Worm (Caenorhabditis elegans) whole organism, L1 larva: Measurements from ENCODE around the gene T07D3.2.
A peak's percentile ranks its signal among the peaks of the same experiment; 100 is the strongest.
"Not testable (repeated sequence)": the region's sequence is repeated elsewhere in the genome, so short reads cannot be mapped to it uniquely, and the experiment has no call there.

Experiments
- C34B4.2 ChIP-seq: sonication (generic microtip); optimal IDR thresholded peaks from 2 replicates; lab custom pipeline; 2017; ENCODE audit warnings: mild to moderate bottlenecking, missing genetic modification characterization, missing compliant biosample characterization
- ama-1 ChIP-seq: fragments of 150-350 bp; optimal IDR thresholded peaks from 2 replicates; lab custom pipeline; 2014
- ceh-63 ChIP-seq: fragments of 200-800 bp; sonication (Bioruptor generic); optimal IDR thresholded peaks from 2 replicates; lab custom pipeline; 2018; ENCODE audit warnings: mild to moderate bottlenecking, missing genetic modification characterization, missing compliant biosample characterization
- ceh-8 ChIP-seq: fragments of 200-800 bp; sonication (Bioruptor generic); optimal IDR thresholded peaks from 2 replicates; lab custom pipeline; 2018; ENCODE audit warnings: mild to moderate bottlenecking, missing genetic modification characterization, moderate library complexity, missing compliant biosample characterization
- ceh-82 ChIP-seq, 3 experiments: fragments of 150-350 bp in 1 of 3; sonication (generic microtip) in 2 of 3; optimal IDR thresholded peaks; 2 replicates each; lab custom pipeline; 2014 to 2017; ENCODE audit warnings: missing biosample characterization in 3 of 3, missing genetic modification characterization in 3 of 3
- ceh-88 ChIP-seq: fragments of 200-800 bp; sonication (Bioruptor generic); IDR thresholded peaks from 2 replicates; pipeline ENCODE4 v1.3.6; 2022; ENCODE audit warnings: missing genetic modification characterization, missing compliant biosample characterization
- efl-1 ChIP-seq, 4 experiments: fragments of 150-350 bp; optimal IDR thresholded peaks in 3 of 4; peaks in 1 of 4; 1 replicate in 1 of 4; 2 replicates in 3 of 4; lab custom pipeline; 2014; ENCODE audit warnings: missing biosample characterization in 2 of 4, missing genetic modification characterization in 2 of 4, missing genetic modification reagents in 2 of 4
- egl-13 ChIP-seq: sonication (generic microtip); optimal IDR thresholded peaks from 2 replicates; lab custom pipeline; 2016; ENCODE audit warnings: missing genotype, missing genetic modification reagents, missing genetic modification characterization, missing compliant biosample characterization
- egl-27 ChIP-seq, 2 experiments: fragments of 150-350 bp in 1 of 2; sonication (generic microtip); optimal IDR thresholded peaks; 3 replicates each; lab custom pipeline; 2017 to 2018; ENCODE audit warnings: missing biosample characterization in 2 of 2, missing genetic modification characterization in 2 of 2, missing genetic modification reagents in 2 of 2
- ets-5 ChIP-seq: fragments of 200-800 bp; sonication (Bioruptor generic); IDR thresholded peaks from 2 replicates; pipeline ENCODE4 v1.3.6; 2022; ENCODE audit warnings: missing genetic modification characterization, missing compliant biosample characterization
- fkh-10 ChIP-seq: sonication (generic microtip); optimal IDR thresholded peaks from 2 replicates; lab custom pipeline; 2017; ENCODE audit warnings: missing biosample characterization, missing genetic modification reagents, missing genetic modification characterization
- fkh-4 ChIP-seq: sonication (generic microtip); optimal IDR thresholded peaks from 2 replicates; lab custom pipeline; 2016; ENCODE audit warnings: missing compliant biosample characterization, missing genetic modification characterization, borderline replicate concordance
- fkh-8 ChIP-seq: sonication (generic microtip); optimal IDR thresholded peaks from 2 replicates; lab custom pipeline; 2016; ENCODE audit warnings: mild to moderate bottlenecking, missing genetic modification characterization, missing compliant biosample characterization
- grh-1 ChIP-seq: fragments of 200-800 bp; sonication (Bioruptor generic); IDR thresholded peaks from 2 replicates; pipeline ENCODE4 v1.3.6; 2022; ENCODE audit warnings: missing genetic modification reagents, missing genetic modification characterization, missing compliant biosample characterization
- jun-1 ChIP-seq: fragments of 150-350 bp; optimal IDR thresholded peaks from 2 replicates; lab custom pipeline; 2014; ENCODE audit warnings: missing biosample characterization, missing genetic modification reagents, missing genetic modification characterization
- lin-15B ChIP-seq: fragments of 150-350 bp; sonication (generic microtip); optimal IDR thresholded peaks from 3 replicates; lab custom pipeline; 2014; ENCODE audit warnings: missing biosample characterization, missing genetic modification characterization
- lin-35 ChIP-seq, 2 experiments: fragments of 150-350 bp; optimal IDR thresholded peaks; 2 replicates each; lab custom pipeline; 2014; ENCODE audit warnings: missing biosample characterization in 2 of 2, missing genetic modification characterization in 2 of 2, missing genetic modification reagents in 2 of 2
- mdl-1 ChIP-seq, 2 experiments: fragments of 150-350 bp; optimal IDR thresholded peaks; 2 replicates each; lab custom pipeline; 2014 to 2017; ENCODE audit warnings: missing biosample characterization in 2 of 2, missing genetic modification characterization in 2 of 2, inconsistent platforms in 1 of 2
- mef-2 ChIP-seq: fragments of 150-350 bp; optimal IDR thresholded peaks from 2 replicates; lab custom pipeline; 2014; ENCODE audit warnings: missing biosample characterization, missing genetic modification characterization
- nhr-12 ChIP-seq: sonication (generic microtip); optimal IDR thresholded peaks from 2 replicates; lab custom pipeline; 2017; ENCODE audit warnings: missing biosample characterization, missing genetic modification characterization
- nhr-28 ChIP-seq: fragments of 150-350 bp; optimal IDR thresholded peaks from 2 replicates; lab custom pipeline; 2014; ENCODE audit warnings: missing biosample characterization, missing genetic modification characterization
- nhr-71 ChIP-seq: sonication (generic microtip); optimal IDR thresholded peaks from 2 replicates; lab custom pipeline; 2016; ENCODE audit warnings: mild to moderate bottlenecking, missing genetic modification characterization, moderate library complexity, missing compliant biosample characterization
- nhr-76 ChIP-seq: sonication (generic microtip); optimal IDR thresholded peaks from 2 replicates; lab custom pipeline; 2017; ENCODE audit warnings: missing biosample characterization, missing genetic modification characterization
- nhr-85 ChIP-seq: sonication (generic microtip); peaks from one replicate; lab custom pipeline; 2016; ENCODE audit warnings: missing genetic modification characterization, inconsistent platforms, missing compliant biosample characterization
- nhr-90 ChIP-seq: sonication (generic microtip); optimal IDR thresholded peaks from 2 replicates; lab custom pipeline; 2016; ENCODE audit warnings: mild to moderate bottlenecking, missing genetic modification characterization, missing compliant biosample characterization; ENCODE audit not compliant: poor library complexity
- pqm-1 ChIP-seq: sonication (generic microtip); optimal IDR thresholded peaks from 3 replicates; lab custom pipeline; 2017; ENCODE audit warnings: missing biosample characterization, missing genetic modification characterization
- rnt-1 ChIP-seq: sonication (generic microtip); optimal IDR thresholded peaks from 2 replicates; lab custom pipeline; 2016; ENCODE audit warnings: mild to moderate bottlenecking, missing genetic modification characterization, moderate library complexity, missing compliant biosample characterization
- sptf-1 ChIP-seq: fragments of 150-350 bp; optimal IDR thresholded peaks from 2 replicates; lab custom pipeline; 2014; ENCODE audit warnings: missing biosample characterization, missing genetic modification characterization
- sup-37 ChIP-seq: fragments of 200-800 bp; sonication (Bioruptor generic); optimal IDR thresholded peaks from 2 replicates; lab custom pipeline; 2018; ENCODE audit warnings: mild to moderate bottlenecking, missing genetic modification characterization, missing compliant biosample characterization
- tbx-2 ChIP-seq: sonication (generic microtip); optimal IDR thresholded peaks from 2 replicates; lab custom pipeline; 2016; ENCODE audit warnings: missing genetic modification characterization, missing compliant biosample characterization
- tlp-1 ChIP-seq: fragments of 150-350 bp; optimal IDR thresholded peaks from 2 replicates; lab custom pipeline; 2014; ENCODE audit warnings: missing biosample characterization, missing genetic modification characterization
- vab-15 ChIP-seq: sonication (generic microtip); optimal IDR thresholded peaks from 2 replicates; lab custom pipeline; 2017; ENCODE audit warnings: missing genotype, mild to moderate bottlenecking, missing genetic modification characterization, missing compliant biosample characterization
- zip-4 ChIP-seq: fragments of 200-800 bp; sonication (Bioruptor generic); optimal IDR thresholded peaks from 2 replicates; lab custom pipeline; 2018; ENCODE audit warnings: mild to moderate bottlenecking, missing genetic modification characterization, moderate library complexity, missing compliant biosample characterization

T07D3.2 gene

DNA sequence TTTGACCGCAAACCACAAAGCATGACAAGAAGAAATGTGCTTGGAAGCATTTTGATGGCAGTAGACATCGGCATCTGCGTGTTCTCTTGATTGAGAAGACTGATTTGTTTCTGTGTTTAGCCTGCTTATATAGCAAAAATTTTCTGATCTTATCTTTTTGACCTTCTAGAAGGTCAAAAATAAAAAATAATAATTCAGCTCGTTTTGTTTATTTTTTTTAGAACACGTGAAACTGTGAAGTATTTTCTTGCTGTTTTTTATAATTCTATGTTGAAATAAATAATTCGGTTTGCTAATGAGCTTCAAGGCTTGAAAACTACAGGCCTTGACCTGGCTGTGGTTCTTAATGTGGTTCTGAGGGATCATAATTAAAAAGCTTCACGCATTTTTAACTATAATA, 25.6 kb downstream of the T07D3.2 start, which contains the start of gene R07C3.13:
Gene R07C3.13 (minus strand): TSS at position 101 of the 400 bp plus-strand sequence.
- no peak for TF ChIP-seq sup-37 (GFP tag; lab: Kevin White, UChicago)
- no peak for TF ChIP-seq efl-1 (optimal IDR thresholded peaks at IDR 0.05; lab: Kevin White, UChicago)
- peak in 1 of 2 experiments; percentile 15 for TF ChIP-seq efl-1 (GFP tag; optimal IDR thresholded peaks at IDR 0.05 in 1 of 2; lab: Kevin White, UChicago)
- TF ChIP-seq, all 84 proteins: peak for 1

ce11 chrII:930871-931270, 29.1 kb downstream of the T07D3.2 start, which contains the start of gene fbxc-34:
Gene fbxc-34, plus strand, starts transcription at chrII:931171.
- TF ChIP-seq nhr-76, vab-15, fkh-8 (tag; lab: Kevin White, UChicago): not testable (repeated sequence)

DNA sequence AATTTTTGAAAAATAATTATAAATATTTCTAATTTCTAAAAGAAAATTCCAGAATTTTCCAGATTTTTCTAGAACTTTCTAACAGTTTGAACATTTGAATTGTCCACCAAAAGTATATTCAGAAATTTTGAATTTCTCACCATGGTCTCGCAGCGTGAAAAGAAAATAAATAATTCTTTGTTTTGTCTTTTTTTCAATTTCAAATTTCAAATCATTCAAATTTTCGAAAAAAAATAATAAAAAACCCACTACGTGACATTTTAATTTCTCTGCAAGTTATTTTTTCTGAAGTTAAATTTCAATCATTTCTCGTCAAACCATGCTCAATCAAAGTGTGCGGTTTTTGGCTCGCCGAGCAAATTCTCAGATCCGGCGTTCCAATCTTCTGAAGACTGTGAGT, 31.0 kb downstream of the T07D3.2 start, which contains the start of gene acs-15:
Gene acs-15 (plus strand): TSS at position 301 of the 400 bp plus-strand sequence.
- TF ChIP-seq efl-1 (optimal IDR thresholded peaks at IDR 0.05; lab: Kevin White, UChicago) = no peak
- peak in 1 of 2 experiments; percentile 6 for TF ChIP-seq efl-1 (GFP tag; optimal IDR thresholded peaks at IDR 0.05 in 1 of 2; lab: Kevin White, UChicago)
- no peak for TF ChIP-seq nhr-12 (tag; lab: Kevin White, UChicago)
- no peak for TF ChIP-seq ceh-82 (tag; optimal IDR thresholded peaks at IDR 0.05; lab: Kevin White, UChicago)
- TF ChIP-seq fkh-10 (GFP tag; lab: Kevin White, UChicago) = no peak
- no peak for TF ChIP-seq ets-5 (GFP tag; lab: Robert Waterston, UW)

ce11 chrII:937265-937664, 35.5 kb downstream of the T07D3.2 start:
- no peak for TF ChIP-seq nhr-71 (tag; lab: Kevin White, UChicago)
- TF ChIP-seq nhr-90 = no peak
- TF ChIP-seq grh-1 = no peak
- TF ChIP-seq nhr-76 (tag; lab: Kevin White, UChicago) = no peak
- TF ChIP-seq nhr-28 (tag; lab: Kevin White, UChicago) = no peak
- TF ChIP-seq ceh-88 = no peak
- no peak for TF ChIP-seq sup-37 (GFP tag; lab: Kevin White, UChicago)
- TF ChIP-seq nhr-85 (tag; lab: Kevin White, UChicago) = no peak
- no peak for TF ChIP-seq tlp-1
- TF ChIP-seq zip-4 (GFP tag; lab: Kevin White, UChicago) = no peak
- no peak for TF ChIP-seq C34B4.2 (tag; lab: Kevin White, UChicago)
- TF ChIP-seq fkh-4 (tag; lab: Kevin White, UChicago) = no peak
- no peak for TF ChIP-seq ets-5 (GFP tag; lab: Robert Waterston, UW)
- TF ChIP-seq fkh-8 (tag; lab: Kevin White, UChicago) = no peak
- no peak for TF ChIP-seq mef-2 (tag; lab: Kevin White, UChicago)
- TF ChIP-seq egl-27 (tag; optimal IDR thresholded peaks at IDR 0.05; lab: Kevin White, UChicago) = no peak
- no peak for TF ChIP-seq ceh-63 (GFP tag; lab: Kevin White, UChicago)
- TF ChIP-seq tbx-2 (tag; lab: Kevin White, UChicago) = no peak
- TF ChIP-seq, all 84 proteins: peak for 0

DNA sequence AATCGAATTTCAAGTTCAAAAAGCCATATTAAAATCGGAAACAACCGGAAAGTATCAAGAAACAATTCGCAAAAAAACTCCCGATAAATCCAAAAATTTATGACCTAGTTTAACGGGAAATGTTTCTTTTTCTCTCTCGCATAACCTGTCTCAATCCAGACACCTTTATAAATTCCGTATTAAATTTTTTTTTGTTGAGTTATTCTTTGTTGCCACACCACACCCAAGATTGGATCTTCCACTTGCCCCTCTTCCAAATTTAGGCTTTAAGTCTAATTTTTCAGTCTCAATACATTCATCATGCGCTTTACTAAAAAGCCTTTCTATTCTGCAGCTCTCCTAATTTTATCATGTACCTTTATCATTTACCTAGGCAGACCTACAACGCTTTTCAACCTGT, 36.8 kb downstream of the T07D3.2 start, which contains the start of gene R07C3.3:
Gene R07C3.3 (plus strand): TSS at position 301 of the 400 bp plus-strand sequence.
- no peak for TF ChIP-seq egl-27 (tag; optimal IDR thresholded peaks at IDR 0.05; lab: Kevin White, UChicago)
- no peak for TF ChIP-seq mef-2 (tag; lab: Kevin White, UChicago)
- TF ChIP-seq egl-13 (tag; lab: Kevin White, UChicago) = no peak
- no peak for TF ChIP-seq tlp-1
- TF ChIP-seq, all 84 proteins: peak for 0

DNA sequence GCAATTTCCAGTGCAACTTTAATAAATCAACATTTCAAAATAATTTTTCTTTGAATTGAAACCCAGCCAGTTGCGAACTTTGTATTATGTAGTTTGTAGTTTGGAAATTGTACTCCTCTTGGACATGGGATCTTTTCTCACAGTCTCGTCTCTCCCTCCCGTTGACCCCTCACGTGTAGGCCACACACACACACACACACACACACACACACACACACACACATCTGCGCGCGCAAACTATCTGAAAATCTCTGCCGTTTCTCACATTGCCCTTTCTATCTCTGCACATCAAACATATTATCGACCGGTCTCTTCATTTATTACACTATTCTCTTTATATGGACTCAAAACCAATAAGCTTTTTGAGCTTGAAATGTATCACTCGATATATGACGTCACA, 39.0 kb downstream of the T07D3.2 start, which contains the start of gene fbxc-36:
Gene fbxc-36 (plus strand): TSS at position 205 of the 400 bp plus-strand sequence.
- TF ChIP-seq ceh-8 (GFP tag; lab: Kevin White, UChicago) (no peak), nhr-85 (tag; lab: Kevin White, UChicago) (peak; percentile 67), ama-1 (lab: Kevin White, UChicago) (no peak), fkh-4 (tag; lab: Kevin White, UChicago) (no peak), lin-15B (tag; lab: Kevin White, UChicago) (no peak), sptf-1 (tag; lab: Kevin White, UChicago) (no peak), jun-1 (tag; lab: Kevin White, UChicago) (no peak), fkh-10 (GFP tag; lab: Kevin White, UChicago) (no peak), C34B4.2 (tag; lab: Kevin White, UChicago) (no peak), lin-35 (GFP tag; optimal IDR thresholded peaks at IDR 0.05; lab: Kevin White, UChicago) (peak in 1 of 2 experiments; percentile 42), mdl-1 (tag; optimal IDR thresholded peaks at IDR 0.05; lab: Kevin White, UChicago) (peak in 1 of 2 experiments; percentile 5), efl-1 (optimal IDR thresholded peaks at IDR 0.05; lab: Kevin White, UChicago) (no peak), efl-1 (GFP tag; optimal IDR thresholded peaks at IDR 0.05 in 1 of 2; lab: Kevin White, UChicago) (peak in 1 of 2 experiments; percentile 86), rnt-1 (tag; lab: Kevin White, UChicago) (no peak), pqm-1 (tag; lab: Kevin White, UChicago) (no peak)
